Fruit fly (Drosophila melanogaster) whole organism, embryonic: ENCODE results near the gene CG8526.

ENCODE experiments used
- Atf-2 ChIP-seq: fragments of 200-800 bp; sonication (Bioruptor generic); optimal IDR thresholded peaks from 2 replicates; lab custom pipeline; 2016; ENCODE audit warnings: missing biosample characterization, missing genetic modification characterization
- Bdp1 ChIP-seq: fragments of 200-800 bp; sonication (Bioruptor generic); optimal IDR thresholded peaks from 3 replicates; lab custom pipeline; 2016; ENCODE audit warnings: missing biosample characterization, missing genetic modification characterization
- Blimp-1 ChIP-seq: fragments of 200-800 bp; sonication (Bioruptor generic); optimal IDR thresholded peaks from 3 replicates; lab custom pipeline; 2018; ENCODE audit warnings: missing biosample characterization, missing genetic modification characterization, mild to moderate bottlenecking, moderate library complexity, missing genetic modification reagents
- CG10462 ChIP-seq: fragments of 200-800 bp; sonication (Bioruptor generic); optimal IDR thresholded peaks from 2 replicates; lab custom pipeline; 2016; ENCODE audit warnings: missing biosample characterization, missing genetic modification characterization
- CG11696 ChIP-seq: fragments of 200-800 bp; sonication (Bioruptor generic); IDR thresholded peaks from 2 replicates; pipeline ENCODE4 v1.3.6; 2022; ENCODE audit warnings: missing biosample characterization, missing genetic modification characterization
- CG13424 ChIP-seq: fragments of 200-800 bp; sonication (Bioruptor generic); optimal IDR thresholded peaks from 2 replicates; lab custom pipeline; 2019; ENCODE audit warnings: missing biosample characterization, mild to moderate bottlenecking, missing genetic modification characterization, moderate library complexity
- CG14667 ChIP-seq: fragments of 200-800 bp; sonication (Bioruptor generic); IDR thresholded peaks from 2 replicates; pipeline ENCODE4 v1.3.6; 2022; ENCODE audit warnings: missing biosample characterization, missing genetic modification characterization
- CG14965 ChIP-seq: fragments of 200-800 bp; sonication (Bioruptor generic); optimal IDR thresholded peaks from 2 replicates; lab custom pipeline; 2016; ENCODE audit warnings: missing biosample characterization, missing genetic modification characterization, borderline replicate concordance
- CG16813 ChIP-seq: fragments of 200-800 bp; sonication (Bioruptor generic); IDR thresholded peaks from 3 replicates; pipeline ENCODE4 v1.3.6; 2022; ENCODE audit warnings: missing biosample characterization, missing genetic modification characterization; ENCODE audit not compliant: partially characterized antibody
- CG17802 ChIP-seq: fragments of 200-800 bp; sonication (Bioruptor generic); optimal IDR thresholded peaks from 2 replicates; lab custom pipeline; 2018; ENCODE audit warnings: missing biosample characterization, mild to moderate bottlenecking, missing genetic modification characterization, moderate library complexity
- CG18262 ChIP-seq: fragments of 200-800 bp; optimal IDR thresholded peaks from 3 replicates; lab custom pipeline; 2019; ENCODE audit warnings: missing biosample characterization, mild to moderate bottlenecking, missing genetic modification characterization, moderate library complexity
- CG30020 ChIP-seq: fragments of 200-800 bp; optimal IDR thresholded peaks from 2 replicates; lab custom pipeline; 2019; ENCODE audit warnings: missing biosample characterization, mild to moderate bottlenecking, missing genetic modification characterization, moderate library complexity
- CG32532 ChIP-seq: fragments of 200-800 bp; sonication (Bioruptor generic); IDR thresholded peaks from 2 replicates; pipeline ENCODE4 v1.3.6; 2022; ENCODE audit warnings: missing biosample characterization, missing genetic modification characterization
- CG34224 ChIP-seq: fragments of 200-800 bp; sonication (Bioruptor generic); IDR thresholded peaks from 3 replicates; pipeline ENCODE4 v1.3.6; 2022; ENCODE audit warnings: missing biosample characterization, missing genetic modification characterization; ENCODE audit not compliant: partially characterized antibody
- CG4730 ChIP-seq: fragments of 200-800 bp; sonication (Bioruptor generic); IDR thresholded peaks from 2 replicates; pipeline ENCODE4 v1.3.6; 2022; ENCODE audit warnings: missing biosample characterization, missing genetic modification characterization
- CG6791 ChIP-seq: fragments of 200-800 bp; sonication (Bioruptor generic); IDR thresholded peaks from 3 replicates; pipeline ENCODE4 v1.3.6; 2022; ENCODE audit warnings: missing biosample characterization, missing genetic modification characterization; ENCODE audit not compliant: partially characterized antibody
- CG7987 ChIP-seq: fragments of 200-800 bp; sonication (Bioruptor generic); optimal IDR thresholded peaks from 2 replicates; lab custom pipeline; 2018; ENCODE audit warnings: missing biosample characterization, mild to moderate bottlenecking, missing genetic modification characterization, moderate library complexity
- CG8290 ChIP-seq, 3 experiments: fragments of 200-800 bp; sonication (Bioruptor generic); optimal IDR thresholded peaks; 2 replicates each; lab custom pipeline; 2016 to 2019; ENCODE audit warnings: missing biosample characterization in 3 of 3, missing genetic modification characterization in 3 of 3, mild to moderate bottlenecking in 2 of 3, moderate library complexity in 1 of 3
- CG8944 ChIP-seq: fragments of 200-800 bp; sonication (Bioruptor generic); optimal IDR thresholded peaks from 3 replicates; lab custom pipeline; 2016; ENCODE audit warnings: missing biosample characterization, missing genetic modification characterization
- CG9437 ChIP-seq: fragments of 200-800 bp; sonication (Bioruptor generic); optimal IDR thresholded peaks from 2 replicates; lab custom pipeline; 2018; ENCODE audit warnings: missing biosample characterization, mild to moderate bottlenecking, missing genetic modification characterization
- Dek ChIP-seq: fragments of 200-800 bp; sonication (Bioruptor generic); optimal IDR thresholded peaks from 3 replicates; lab custom pipeline; 2019; ENCODE audit warnings: missing biosample characterization, mild to moderate bottlenecking, missing genetic modification characterization, moderate library complexity
- Dip3 ChIP-seq: fragments of 200-800 bp; sonication (Bioruptor generic); optimal IDR thresholded peaks from 3 replicates; lab custom pipeline; 2016; ENCODE audit warnings: missing biosample characterization, missing genetic modification characterization
- Dref ChIP-seq: fragments of 200-800 bp; sonication (Bioruptor generic); IDR thresholded peaks from 2 replicates; pipeline ENCODE4 v1.3.6; 2022; ENCODE audit warnings: missing biosample characterization, missing genetic modification characterization
- E2f2 ChIP-seq: fragments of 200-800 bp; sonication (Bioruptor generic); IDR thresholded peaks from 2 replicates; pipeline ENCODE4 v1.3.6; 2022; ENCODE audit warnings: missing biosample characterization, missing genetic modification characterization
- Ets97D ChIP-seq: fragments of 200-800 bp; sonication (Bioruptor generic); optimal IDR thresholded peaks from 3 replicates; lab custom pipeline; 2016; ENCODE audit warnings: missing biosample characterization, missing genetic modification characterization
- Hr51 ChIP-seq, 2 experiments: fragments of 200-800 bp; sonication (Bioruptor generic); optimal IDR thresholded peaks; 2 replicates in 1 of 2; 3 replicates in 1 of 2; lab custom pipeline; 2016 to 2018; ENCODE audit warnings: missing biosample characterization in 2 of 2, missing genetic modification characterization in 2 of 2, mild to moderate bottlenecking in 1 of 2, moderate library complexity in 1 of 2
- Lhr ChIP-seq: fragments of 200-800 bp; sonication (Bioruptor generic); optimal IDR thresholded peaks from 3 replicates; lab custom pipeline; 2017; ENCODE audit warnings: mild to moderate bottlenecking, missing biosample characterization, missing genetic modification reagents, missing genetic modification characterization
- Lim3 ChIP-seq: fragments of 200-800 bp; sonication (Bioruptor generic); IDR thresholded peaks from 2 replicates; pipeline ENCODE4 v1.3.6; 2022; ENCODE audit warnings: missing biosample characterization, missing genetic modification characterization
- Med ChIP-seq: fragments of 200-800 bp; sonication (Bioruptor generic); peaks from one replicate; lab custom pipeline; 2016; ENCODE audit warnings: missing biosample characterization, missing genetic modification characterization, mild to moderate bottlenecking, inconsistent platforms, moderate library complexity
- NfI ChIP-seq: fragments of 200-800 bp; sonication (Bioruptor generic); optimal IDR thresholded peaks from 3 replicates; lab custom pipeline; 2018; ENCODE audit warnings: missing biosample characterization, mild to moderate bottlenecking, missing genetic modification characterization, moderate library complexity
- ab ChIP-seq: fragments of 200-800 bp; sonication (Bioruptor generic); optimal IDR thresholded peaks from 2 replicates; lab custom pipeline; 2016; ENCODE audit warnings: missing biosample characterization, missing genetic modification characterization
- ac ChIP-seq: fragments of 200-800 bp; sonication (Bioruptor generic); optimal IDR thresholded peaks from 3 replicates; lab custom pipeline; 2017; ENCODE audit warnings: missing biosample characterization, mild to moderate bottlenecking, missing genetic modification characterization
- ash1 ChIP-seq: fragments of 200-800 bp; sonication (Bioruptor generic); optimal IDR thresholded peaks from 2 replicates; lab custom pipeline; 2018; ENCODE audit warnings: missing biosample characterization, mild to moderate bottlenecking, missing genetic modification characterization
- chif ChIP-seq, 2 experiments: fragments of 200-800 bp; sonication (Bioruptor generic); optimal IDR thresholded peaks; 3 replicates each; lab custom pipeline; 2016; ENCODE audit warnings: missing biosample characterization in 2 of 2, missing genetic modification characterization in 2 of 2
- croc ChIP-seq: fragments of 200-800 bp; sonication (Bioruptor generic); conservative IDR thresholded peaks from 3 replicates; pipeline ENCODE4 v1.3.6; 2022; ENCODE audit warnings: missing biosample characterization, missing genetic modification characterization
- esg ChIP-seq: fragments of 200-800 bp; sonication (Bioruptor generic); conservative IDR thresholded peaks from 2 replicates; pipeline ENCODE4 v1.3.6; 2022; ENCODE audit warnings: missing biosample characterization, missing genetic modification characterization
- gsb-n ChIP-seq: fragments of 200-800 bp; sonication (Bioruptor generic); optimal IDR thresholded peaks from 3 replicates; lab custom pipeline; 2018; ENCODE audit warnings: missing biosample characterization, mild to moderate bottlenecking, missing genetic modification characterization
- gt ChIP-seq: fragments of 200-800 bp; sonication (Bioruptor generic); IDR thresholded peaks from 2 replicates; pipeline ENCODE4 v1.3.6; 2022; ENCODE audit warnings: missing biosample characterization, missing genetic modification characterization
- ham ChIP-seq: fragments of 200-800 bp; sonication (Bioruptor generic); IDR thresholded peaks from 2 replicates; pipeline ENCODE4 v1.3.6; 2022; ENCODE audit warnings: missing biosample characterization, missing genetic modification characterization
- hkb ChIP-seq, 2 experiments: fragments of 200-800 bp in 1 of 2; fragments of >200 bp in 1 of 2; sonication (Bioruptor generic) in 1 of 2; IDR thresholded peaks in 1 of 2; optimal IDR thresholded peaks in 1 of 2; 2 replicates each; pipeline versions ENCODE4 v1.3.6 to Lab custom; 2017 to 2022; ENCODE audit warnings: missing biosample characterization in 1 of 2, missing genetic modification characterization in 1 of 2
- maf-S ChIP-seq: fragments of 200-800 bp; sonication (Bioruptor generic); optimal IDR thresholded peaks from 2 replicates; lab custom pipeline; 2016; ENCODE audit warnings: missing biosample characterization, missing genetic modification characterization
- oc ChIP-seq: fragments of 200-800 bp; sonication (Bioruptor generic); optimal IDR thresholded peaks from 2 replicates; lab custom pipeline; 2018; ENCODE audit warnings: missing biosample characterization, mild to moderate bottlenecking, missing genetic modification characterization, moderate library complexity
- prd ChIP-seq, 3 experiments: fragments of >200 bp in 2 of 3; fragments of 200-800 bp in 1 of 3; sonication (Bioruptor generic) in 1 of 3; optimal IDR thresholded peaks in 2 of 3; IDR thresholded peaks in 1 of 3; 2 replicates in 2 of 3; 3 replicates in 1 of 3; pipeline versions ENCODE4 v1.3.6 to Lab custom; 2017 to 2022; ENCODE audit warnings: missing biosample characterization in 1 of 3, missing genetic modification characterization in 1 of 3
- rib ChIP-seq: fragments of 200-800 bp; sonication (Bioruptor generic); IDR thresholded peaks from 2 replicates; pipeline ENCODE4 v1.3.6; 2022; ENCODE audit warnings: missing biosample characterization, missing genetic modification characterization
- sim ChIP-seq: fragments of 200-800 bp; sonication (Bioruptor generic); IDR thresholded peaks from 2 replicates; pipeline ENCODE4 v1.3.6; 2022; ENCODE audit warnings: missing biosample characterization, missing genetic modification characterization
- tin ChIP-seq: fragments of 200-800 bp; sonication (Bioruptor generic); optimal IDR thresholded peaks from 3 replicates; lab custom pipeline; 2016; ENCODE audit warnings: missing biosample characterization, missing genetic modification characterization
- tna ChIP-seq: fragments of 200-800 bp; sonication (Bioruptor generic); IDR thresholded peaks from 2 replicates; pipeline ENCODE4 v1.3.6; 2022; ENCODE audit warnings: missing biosample characterization, missing genetic modification characterization; ENCODE audit not compliant: partially characterized antibody
- trem ChIP-seq: fragments of 200-800 bp; optimal IDR thresholded peaks from 3 replicates; lab custom pipeline; 2019; ENCODE audit warnings: missing biosample characterization, mild to moderate bottlenecking, missing genetic modification characterization, moderate library complexity
- tx ChIP-seq: fragments of 200-800 bp; sonication (Bioruptor generic); optimal IDR thresholded peaks from 2 replicates; lab custom pipeline; 2016; ENCODE audit warnings: missing biosample characterization, missing genetic modification characterization
- wdn ChIP-seq: fragments of 200-800 bp; sonication (Bioruptor generic); IDR thresholded peaks from 2 replicates; pipeline ENCODE4 v1.3.6; 2022; ENCODE audit warnings: missing biosample characterization, missing genetic modification characterization

Gene CG8526

dm6 chr3R:9793018-9793417 lies 8.1 kb upstream of the CG8526 start, which contains the start of gene CG8516 (continued):
- no peak for TF ChIP-seq gsb-n (tag; lab: Kevin White, UChicago)
- no peak for TF ChIP-seq CG30020
- no peak for TF ChIP-seq chif (GFP tag; optimal IDR thresholded peaks at IDR 0.05; lab: Kevin White, UChicago)
- TF ChIP-seq ham (GFP tag; lab: Robert Waterston, UW), result no peak
- TF ChIP-seq gt (GFP tag; lab: Robert Waterston, UW), result no peak
- no peak for TF ChIP-seq ac (GFP tag; lab: Kevin White, UChicago)
- no peak for TF ChIP-seq CG6791 (GFP tag; lab: Robert Waterston, UW)
- TF ChIP-seq CG11696 (GFP tag; lab: Robert Waterston, UW), result no peak
- no peak for TF ChIP-seq ash1
- TF ChIP-seq CG32532 (GFP tag; lab: Robert Waterston, UW), result peak; percentile 34; the same call in 1 of the 2 replicates
- TF ChIP-seq Dip3, result no peak
- TF ChIP-seq CG14965 (GFP tag; lab: Kevin White, UChicago), result no peak
- no peak for TF ChIP-seq Dref (GFP tag; lab: Robert Waterston, UW)
- TF ChIP-seq trem, result peak; percentile 60
- TF ChIP-seq CG8290 (GFP tag; optimal IDR thresholded peaks at IDR 0.05; lab: Kevin White, UChicago), result no peak
- TF ChIP-seq CG8290 (tag; optimal IDR thresholded peaks at IDR 0.05; lab: Kevin White, UChicago), result no peak
- TF ChIP-seq CG17802 (tag; lab: Kevin White, UChicago), result no peak
- TF ChIP-seq CG8944 (GFP tag; lab: Kevin White, UChicago), result no peak
- peak; percentile 30 for TF ChIP-seq Dek (tag; lab: Kevin White, UChicago)
- TF ChIP-seq CG13424 (tag; lab: Kevin White, UChicago), result no peak
- TF ChIP-seq Bdp1 (GFP tag; lab: Kevin White, UChicago), result no peak
- TF ChIP-seq prd (optimal IDR thresholded peaks at IDR 0.05; lab: Kevin White, UChicago), result no peak
- no peak for TF ChIP-seq prd (GFP tag; IDR thresholded peaks at IDR 0.05; lab: Robert Waterston, UW)
- TF ChIP-seq tin (GFP tag; lab: Kevin White, UChicago), result no peak
- peak; percentile 17 for TF ChIP-seq CG10462 (GFP tag; lab: Kevin White, UChicago)
- TF ChIP-seq Atf-2 (GFP tag; lab: Kevin White, UChicago), result no peak
- TF ChIP-seq CG7987, result no peak
- TF ChIP-seq hkb (optimal IDR thresholded peaks at IDR 0.05; lab: Kevin White, UChicago), result no peak
- peak; percentile 24; the same call in 1 of the 2 replicates for TF ChIP-seq hkb (GFP tag; IDR thresholded peaks at IDR 0.05; lab: Robert Waterston, UW)
- no peak for TF ChIP-seq croc
- TF ChIP-seq tna (GFP tag; lab: Robert Waterston, UW), result no peak
- no peak for TF ChIP-seq Blimp-1 (GFP tag; lab: Kevin White, UChicago)
- no peak for TF ChIP-seq ab (GFP tag; lab: Kevin White, UChicago)
- TF ChIP-seq CG16813, result no peak
- no peak for TF ChIP-seq rib
- TF ChIP-seq CG14667 (GFP tag; lab: Robert Waterston, UW), result no peak
- peak; percentile 33 for TF ChIP-seq Lhr (GFP tag; lab: Kevin White, UChicago)
- no peak for TF ChIP-seq wdn
- no peak for TF ChIP-seq Hr51 (GFP tag; optimal IDR thresholded peaks at IDR 0.05; lab: Kevin White, UChicago)
- no peak for TF ChIP-seq NfI (GFP tag; lab: Kevin White, UChicago)
- TF ChIP-seq tx, result no peak
- no peak for TF ChIP-seq CG34224 (GFP tag; lab: Robert Waterston, UW)
- TF ChIP-seq E2f2 (GFP tag; lab: Robert Waterston, UW), result peak; percentile 49
- TF ChIP-seq esg (GFP tag; lab: Robert Waterston, UW), result no peak
- TF ChIP-seq oc (tag; lab: Kevin White, UChicago), result no peak
- no peak for TF ChIP-seq CG9437 (GFP tag; lab: Kevin White, UChicago)
- no peak for TF ChIP-seq CG4730 (GFP tag; lab: Robert Waterston, UW)
- TF ChIP-seq Ets97D, result peak; percentile 43
- peak; percentile 5 for TF ChIP-seq CG18262 (tag; lab: Kevin White, UChicago)
- TF ChIP-seq Med, result peak; percentile 70
- no peak for TF ChIP-seq Lim3 (GFP tag; lab: Robert Waterston, UW)
- TF ChIP-seq maf-S (GFP tag; lab: Kevin White, UChicago), result no peak
- TF ChIP-seq sim (GFP tag; lab: Robert Waterston, UW), result no peak
